Fruit fly (Drosophila melanogaster) whole organism, embryonic: ENCODE data around the gene CG12594.
A peak's percentile ranks its signal among the peaks of the same experiment; 100 is the strongest.

Source experiments
- CG10209 ChIP-seq: fragments of 200-800 bp; sonication (Bioruptor generic); optimal IDR thresholded peaks from 3 replicates; lab custom pipeline; 2017; ENCODE audit warnings: missing biosample characterization, mild to moderate bottlenecking, missing genetic modification characterization, missing genetic modification reagents
- CG10431 ChIP-seq: fragments of 200-800 bp; sonication (Bioruptor generic); optimal IDR thresholded peaks from 3 replicates; lab custom pipeline; 2018; ENCODE audit warnings: missing biosample characterization, mild to moderate bottlenecking, missing genetic modification characterization
- CG10565 ChIP-seq: fragments of 200-800 bp; sonication (Bioruptor generic); optimal IDR thresholded peaks from 3 replicates; lab custom pipeline; 2016; ENCODE audit warnings: missing biosample characterization, mild to moderate bottlenecking, missing genetic modification characterization
- CG12391 ChIP-seq: fragments of 200-800 bp; sonication (Bioruptor generic); optimal IDR thresholded peaks from 3 replicates; lab custom pipeline; 2018; ENCODE audit warnings: missing biosample characterization, mild to moderate bottlenecking, missing genetic modification characterization, moderate library complexity
- CG13624 ChIP-seq: fragments of 200-800 bp; sonication (Bioruptor generic); optimal IDR thresholded peaks from 2 replicates; lab custom pipeline; 2016; ENCODE audit warnings: missing biosample characterization, missing genetic modification characterization
- CG14965 ChIP-seq: fragments of 200-800 bp; sonication (Bioruptor generic); optimal IDR thresholded peaks from 2 replicates; lab custom pipeline; 2016; ENCODE audit warnings: missing biosample characterization, missing genetic modification characterization, borderline replicate concordance
- CG15011 ChIP-seq: fragments of 200-800 bp; sonication (Bioruptor generic); optimal IDR thresholded peaks from 3 replicates; lab custom pipeline; 2018; ENCODE audit warnings: missing biosample characterization, mild to moderate bottlenecking, missing genetic modification characterization
- CG16813 ChIP-seq: fragments of 200-800 bp; sonication (Bioruptor generic); IDR thresholded peaks from 3 replicates; pipeline ENCODE4 v1.3.6; 2022; ENCODE audit warnings: missing biosample characterization, missing genetic modification characterization; ENCODE audit not compliant: partially characterized antibody
- CG18011 ChIP-seq: fragments of 200-800 bp; sonication (Bioruptor generic); optimal IDR thresholded peaks from 2 replicates; lab custom pipeline; 2017; ENCODE audit warnings: missing biosample characterization, missing genetic modification characterization, mild to moderate bottlenecking, moderate library complexity, missing genotype
- CG18476 ChIP-seq: fragments of 200-800 bp; sonication (Bioruptor generic); optimal IDR thresholded peaks from 2 replicates; lab custom pipeline; 2016; ENCODE audit warnings: missing biosample characterization, mild to moderate bottlenecking, missing genetic modification characterization
- CG2129 ChIP-seq: fragments of 200-800 bp; sonication (Bioruptor generic); IDR thresholded peaks from 2 replicates; pipeline ENCODE4 v1.3.6; 2022; ENCODE audit warnings: missing biosample characterization, missing genetic modification characterization; ENCODE audit not compliant: partially characterized antibody
- CG2199 ChIP-seq: fragments of 200-800 bp; sonication (Bioruptor generic); IDR thresholded peaks from 3 replicates; pipeline ENCODE4 v1.3.6; 2022; ENCODE audit warnings: missing biosample characterization, missing genetic modification characterization
- CG30020 ChIP-seq: fragments of 200-800 bp; optimal IDR thresholded peaks from 2 replicates; lab custom pipeline; 2019; ENCODE audit warnings: missing biosample characterization, mild to moderate bottlenecking, missing genetic modification characterization, moderate library complexity
- CG31224 ChIP-seq: fragments of 200-800 bp; sonication (Bioruptor generic); IDR thresholded peaks from 2 replicates; pipeline ENCODE4 v1.3.6; 2022; ENCODE audit warnings: missing biosample characterization, missing genetic modification characterization
- CG3163 ChIP-seq: fragments of 200-800 bp; sonication (Bioruptor generic); optimal IDR thresholded peaks from 3 replicates; lab custom pipeline; 2016; ENCODE audit warnings: missing biosample characterization, missing genetic modification characterization
- CG4854 ChIP-seq: fragments of 200-800 bp; sonication (Bioruptor generic); optimal IDR thresholded peaks from 2 replicates; lab custom pipeline; 2016; ENCODE audit warnings: missing biosample characterization, missing genetic modification characterization, inconsistent platforms
- CG9797 ChIP-seq: fragments of 200-800 bp; sonication (Bioruptor generic); optimal IDR thresholded peaks from 3 replicates; lab custom pipeline; 2018; ENCODE audit warnings: missing biosample characterization, mild to moderate bottlenecking, missing genetic modification characterization
- Dip3 ChIP-seq: fragments of 200-800 bp; sonication (Bioruptor generic); optimal IDR thresholded peaks from 3 replicates; lab custom pipeline; 2016; ENCODE audit warnings: missing biosample characterization, missing genetic modification characterization
- Drgx ChIP-seq: fragments of 200-800 bp; sonication (Bioruptor generic); IDR thresholded peaks from 2 replicates; pipeline ENCODE4 v1.3.6; 2022; ENCODE audit warnings: missing biosample characterization, missing genetic modification characterization
- Hr78 ChIP-seq, 2 experiments: fragments of 200-800 bp in 1 of 2; fragments of >200 bp in 1 of 2; sonication (Bioruptor generic) in 1 of 2; optimal IDR thresholded peaks; 2 replicates each; lab custom pipeline; 2017 to 2019; ENCODE audit warnings: missing biosample characterization in 2 of 2, missing genetic modification characterization in 2 of 2, mild to moderate bottlenecking in 1 of 2, moderate library complexity in 1 of 2
- Max ChIP-seq: fragments of 200-800 bp; sonication (Bioruptor generic); optimal IDR thresholded peaks from 2 replicates; lab custom pipeline; 2016; ENCODE audit warnings: missing biosample characterization, mild to moderate bottlenecking, missing genetic modification characterization
- Nf-YB ChIP-seq: fragments of 200-800 bp; sonication (Bioruptor generic); optimal IDR thresholded peaks from 3 replicates; lab custom pipeline; 2019; ENCODE audit warnings: missing biosample characterization, mild to moderate bottlenecking, missing genetic modification characterization, moderate library complexity
- Nf-YC ChIP-seq: fragments of 200-800 bp; optimal IDR thresholded peaks from 3 replicates; lab custom pipeline; 2019; ENCODE audit warnings: missing biosample characterization, mild to moderate bottlenecking, missing genetic modification characterization, moderate library complexity
- Ssrp ChIP-seq: fragments of 200-800 bp; sonication (Bioruptor generic); optimal IDR thresholded peaks from 2 replicates; lab custom pipeline; 2018; ENCODE audit warnings: missing biosample characterization, mild to moderate bottlenecking, missing genetic modification characterization, moderate library complexity
- TFAM ChIP-seq: fragments of 200-800 bp; sonication (Bioruptor generic); optimal IDR thresholded peaks from 2 replicates; lab custom pipeline; 2017; ENCODE audit warnings: missing biosample characterization, missing genetic modification characterization, inconsistent platforms
- Trl ChIP-seq, 3 experiments: fragments of >200 bp in 2 of 3; fragments of 200-800 bp in 1 of 3; sonication (Bioruptor generic) in 1 of 3; optimal IDR thresholded peaks; 2 replicates in 1 of 3; 3 replicates in 2 of 3; lab custom pipeline; 2016 to 2017; ENCODE audit warnings: missing biosample characterization in 1 of 3, missing genetic modification characterization in 1 of 3
- YL-1 ChIP-seq: fragments of 200-800 bp; sonication (Bioruptor generic); optimal IDR thresholded peaks from 3 replicates; lab custom pipeline; 2017; ENCODE audit warnings: missing biosample characterization, mild to moderate bottlenecking, missing genetic modification characterization
- bbx ChIP-seq: fragments of 200-800 bp; sonication (Bioruptor generic); IDR thresholded peaks from 2 replicates; pipeline ENCODE4 v1.3.6; 2022; ENCODE audit warnings: missing biosample characterization, missing genetic modification characterization; ENCODE audit not compliant: partially characterized antibody
- bcd ChIP-seq: fragments of 200-800 bp; sonication (Bioruptor generic); optimal IDR thresholded peaks from 2 replicates; lab custom pipeline; 2017; ENCODE audit warnings: missing biosample characterization, mild to moderate bottlenecking, missing genetic modification characterization
- bigmax ChIP-seq: fragments of 200-800 bp; sonication (Bioruptor generic); optimal IDR thresholded peaks from 2 replicates; lab custom pipeline; 2018; ENCODE audit warnings: missing biosample characterization, mild to moderate bottlenecking, missing genetic modification characterization
- cg ChIP-seq: fragments of 200-800 bp; sonication (Bioruptor generic); optimal IDR thresholded peaks from 3 replicates; lab custom pipeline; 2019; ENCODE audit warnings: missing biosample characterization, mild to moderate bottlenecking, missing genetic modification characterization, moderate library complexity
- chn ChIP-seq: fragments of 200-800 bp; sonication (Bioruptor generic); optimal IDR thresholded peaks from 2 replicates; lab custom pipeline; 2016; ENCODE audit warnings: missing biosample characterization, missing genetic modification characterization
- ci ChIP-seq: fragments of 200-800 bp; sonication (Bioruptor generic); IDR thresholded peaks from 3 replicates; pipeline ENCODE4 v1.3.6; 2022; ENCODE audit warnings: missing biosample characterization, missing genetic modification characterization
- croc ChIP-seq: fragments of 200-800 bp; sonication (Bioruptor generic); conservative IDR thresholded peaks from 3 replicates; pipeline ENCODE4 v1.3.6; 2022; ENCODE audit warnings: missing biosample characterization, missing genetic modification characterization
- her ChIP-seq: fragments of 200-800 bp; sonication (Bioruptor generic); optimal IDR thresholded peaks from 2 replicates; lab custom pipeline; 2016; ENCODE audit warnings: missing biosample characterization, missing genetic modification characterization
- kni ChIP-seq: fragments of 200-800 bp; sonication (Bioruptor generic); optimal IDR thresholded peaks from 3 replicates; lab custom pipeline; 2017; ENCODE audit warnings: mild to moderate bottlenecking, missing biosample characterization, missing genetic modification reagents, missing genetic modification characterization
- lmd ChIP-seq: fragments of 200-800 bp; sonication (Bioruptor generic); IDR thresholded peaks from 2 replicates; pipeline ENCODE4 v1.3.6; 2022; ENCODE audit warnings: missing biosample characterization, missing genetic modification characterization
- luna ChIP-seq: fragments of 200-800 bp; sonication (Bioruptor generic); optimal IDR thresholded peaks from 2 replicates; lab custom pipeline; 2016; ENCODE audit warnings: missing biosample characterization, missing genetic modification characterization
- mirr ChIP-seq: fragments of 200-800 bp; sonication (Bioruptor generic); optimal IDR thresholded peaks from 3 replicates; lab custom pipeline; 2018; ENCODE audit warnings: missing biosample characterization, mild to moderate bottlenecking, missing genetic modification characterization
- nom ChIP-seq: fragments of 200-800 bp; sonication (Bioruptor generic); optimal IDR thresholded peaks from 2 replicates; lab custom pipeline; 2017; ENCODE audit warnings: missing biosample characterization, missing genetic modification characterization, mild to moderate bottlenecking, moderate library complexity, missing genetic modification reagents
- org-1 ChIP-seq: fragments of 200-800 bp; sonication (Bioruptor generic); optimal IDR thresholded peaks from 2 replicates; lab custom pipeline; 2017; ENCODE audit warnings: missing biosample characterization, missing genetic modification characterization
- phol ChIP-seq: fragments of 200-800 bp; sonication (Bioruptor generic); optimal IDR thresholded peaks from 3 replicates; lab custom pipeline; 2018; ENCODE audit warnings: missing biosample characterization, mild to moderate bottlenecking, missing genetic modification characterization, moderate library complexity
- tap ChIP-seq: fragments of 200-800 bp; optimal IDR thresholded peaks from 3 replicates; lab custom pipeline; 2019; ENCODE audit warnings: missing biosample characterization, mild to moderate bottlenecking, missing genetic modification characterization, moderate library complexity
- tin ChIP-seq: fragments of 200-800 bp; sonication (Bioruptor generic); optimal IDR thresholded peaks from 3 replicates; lab custom pipeline; 2016; ENCODE audit warnings: missing biosample characterization, missing genetic modification characterization
- tll ChIP-seq, 2 experiments: fragments of 200-800 bp in 1 of 2; fragments of >200 bp in 1 of 2; sonication (Bioruptor generic) in 1 of 2; optimal IDR thresholded peaks; 2 replicates each; lab custom pipeline; 2017 to 2019; ENCODE audit warnings: missing biosample characterization in 2 of 2, missing genetic modification characterization in 2 of 2, mild to moderate bottlenecking in 1 of 2, moderate library complexity in 1 of 2
- vnd ChIP-seq: fragments of 200-800 bp; sonication (Bioruptor generic); IDR thresholded peaks from 3 replicates; pipeline ENCODE4 v1.3.6; 2022; ENCODE audit warnings: missing biosample characterization, missing genetic modification characterization; ENCODE audit not compliant: partially characterized antibody
- zf30C ChIP-seq: fragments of 200-800 bp; sonication (Bioruptor generic); optimal IDR thresholded peaks from 3 replicates; lab custom pipeline; 2018; ENCODE audit warnings: missing biosample characterization, mild to moderate bottlenecking, missing genetic modification characterization

The CG12594 gene

dm6 chr3R:11760669-11761387 is 39.3 kb downstream of the CG12594 start:
- TF ChIP-seq org-1 (GFP tag; lab: Kevin White, UChicago), result peak; percentile 100
- TF ChIP-seq Max (GFP tag; lab: Kevin White, UChicago), result peak; percentile 100
- peak; percentile 100 for TF ChIP-seq bcd (GFP tag; lab: Kevin White, UChicago)
- peak; percentile 99 for TF ChIP-seq phol
- TF ChIP-seq CG2199, result no peak
- TF ChIP-seq CG10565 (GFP tag; lab: Kevin White, UChicago), result peak; percentile 99
- TF ChIP-seq her, result peak; percentile 99
- TF ChIP-seq TFAM (GFP tag; lab: Kevin White, UChicago), result peak; percentile 97
- no peak for TF ChIP-seq ci (GFP tag; lab: Robert Waterston, UW)
- TF ChIP-seq chn (GFP tag; lab: Kevin White, UChicago), result peak; percentile 100
- peak; percentile 100 for TF ChIP-seq CG13624 (GFP tag; lab: Kevin White, UChicago)
- no peak for TF ChIP-seq vnd (GFP tag; lab: Robert Waterston, UW)
- peak; percentile 100 for TF ChIP-seq Dip3 (GFP tag; lab: Kevin White, UChicago)
- TF ChIP-seq tin, result peak; percentile 100
- peak; percentile 100 for TF ChIP-seq CG15011 (GFP tag; lab: Kevin White, UChicago)
- TF ChIP-seq mirr (GFP tag; lab: Kevin White, UChicago), result peak; percentile 100
- TF ChIP-seq Hr78 (GFP tag; optimal IDR thresholded peaks at IDR 0.05; lab: Kevin White, UChicago), result peak in 1 of 2 experiments; percentile 97
- no peak for TF ChIP-seq CG2129 (GFP tag; lab: Robert Waterston, UW)
- peak; percentile 99 for TF ChIP-seq kni (GFP tag; lab: Kevin White, UChicago)
- peak; percentile 95 for TF ChIP-seq Nf-YC
- peak; percentile 93 for TF ChIP-seq CG30020 (tag; lab: Kevin White, UChicago)
- peak; percentile 100 for TF ChIP-seq CG12391 (tag; lab: Kevin White, UChicago)
- TF ChIP-seq luna (GFP tag; lab: Kevin White, UChicago), result peak; percentile 100
- peak; percentile 100 for TF ChIP-seq zf30C (GFP tag; lab: Kevin White, UChicago)
- TF ChIP-seq Ssrp, result peak; percentile 100
- TF ChIP-seq CG9797 (GFP tag; lab: Kevin White, UChicago), result peak; percentile 78
- peak; percentile 99 for TF ChIP-seq nom (GFP tag; lab: Kevin White, UChicago)
- TF ChIP-seq CG14965 (GFP tag; lab: Kevin White, UChicago), result peak; percentile 95
- TF ChIP-seq CG18011 (GFP tag; lab: Kevin White, UChicago), result peak; percentile 94
- TF ChIP-seq CG10209 (GFP tag; lab: Kevin White, UChicago), result peak; percentile 100
- TF ChIP-seq bbx (GFP tag; lab: Robert Waterston, UW), result no peak
- peak; percentile 100 for TF ChIP-seq croc (GFP tag; lab: Robert Waterston, UW)
- peak; percentile 93 for TF ChIP-seq Nf-YB
- TF ChIP-seq tll (GFP tag; optimal IDR thresholded peaks at IDR 0.05; lab: Kevin White, UChicago), result peak in 1 of 2 experiments; percentile 82
- TF ChIP-seq Trl (optimal IDR thresholded peaks at IDR 0.05; lab: Kevin White, UChicago), result peak; percentile 97 to 100
- TF ChIP-seq Trl (GFP tag; optimal IDR thresholded peaks at IDR 0.05; lab: Kevin White, UChicago), result peak; percentile 100
- no peak for TF ChIP-seq lmd (GFP tag; lab: Robert Waterston, UW)
- TF ChIP-seq Drgx (GFP tag; lab: Robert Waterston, UW), result no peak
- peak; percentile 100 for TF ChIP-seq CG4854 (GFP tag; lab: Kevin White, UChicago)
- peak; percentile 100 for TF ChIP-seq tap (tag; lab: Kevin White, UChicago)
- TF ChIP-seq CG10431 (GFP tag; lab: Kevin White, UChicago), result peak; percentile 99
- no peak for TF ChIP-seq CG16813 (GFP tag; lab: Robert Waterston, UW)
- no peak for TF ChIP-seq CG31224
- TF ChIP-seq CG18476, result peak; percentile 99
- TF ChIP-seq CG3163 (GFP tag; lab: Kevin White, UChicago), result peak; percentile 100
- TF ChIP-seq bigmax, result peak; percentile 91
- TF ChIP-seq cg (GFP tag; lab: Kevin White, UChicago), result peak; percentile 80
- TF ChIP-seq YL-1 (GFP tag; lab: Kevin White, UChicago), result peak; percentile 99
